Worm (Caenorhabditis elegans) whole organism, L3 larva: ENCODE results near the gene ZK105.13.

Experiments
- R02D3.7 ChIP-seq: fragments of 150-350 bp; optimal IDR thresholded peaks from 2 replicates; lab custom pipeline; 2014; ENCODE audit warnings: missing biosample characterization, missing genetic modification characterization
- ceh-16 ChIP-seq: sonication (generic microtip); optimal IDR thresholded peaks from 2 replicates; lab custom pipeline; 2017; ENCODE audit warnings: missing biosample characterization, missing genetic modification characterization
- ceh-82 ChIP-seq: fragments of 150-350 bp; optimal IDR thresholded peaks from 2 replicates; lab custom pipeline; 2014; ENCODE audit warnings: missing biosample characterization, missing genetic modification characterization
- daf-12 ChIP-seq: fragments of 150-350 bp; optimal IDR thresholded peaks from 2 replicates; lab custom pipeline; 2014; ENCODE audit warnings: missing biosample characterization, missing genetic modification reagents, missing genetic modification characterization
- egl-27 ChIP-seq: sonication (generic microtip); optimal IDR thresholded peaks from 4 replicates; lab custom pipeline; 2017; ENCODE audit warnings: missing biosample characterization, missing genetic modification reagents, missing genetic modification characterization
- egl-5 ChIP-seq: fragments of 150-350 bp; optimal IDR thresholded peaks from 2 replicates; lab custom pipeline; 2017; ENCODE audit warnings: missing biosample characterization, missing genetic modification reagents, missing genetic modification characterization, inconsistent platforms
- elt-1 ChIP-seq: fragments of 150-350 bp; optimal IDR thresholded peaks from 2 replicates; lab custom pipeline; 2014; ENCODE audit warnings: missing biosample characterization, missing genetic modification characterization
- elt-2 ChIP-seq: sonication (generic microtip); optimal IDR thresholded peaks from 2 replicates; lab custom pipeline; 2016; ENCODE audit warnings: missing genetic modification reagents, mild to moderate bottlenecking, missing genetic modification characterization, missing compliant biosample characterization
- fkh-10 ChIP-seq: sonication (generic microtip); optimal IDR thresholded peaks from 2 replicates; lab custom pipeline; 2017; ENCODE audit warnings: missing biosample characterization, missing genetic modification reagents, missing genetic modification characterization
- hmg-11 ChIP-seq: sonication (generic microtip); optimal IDR thresholded peaks from 2 replicates; lab custom pipeline; 2016; ENCODE audit warnings: missing genetic modification characterization, missing compliant biosample characterization
- jun-1 ChIP-seq: fragments of 150-350 bp; optimal IDR thresholded peaks from 2 replicates; lab custom pipeline; 2014; ENCODE audit warnings: missing biosample characterization, missing genetic modification reagents, missing genetic modification characterization
- lin-15B ChIP-seq: fragments of 150-350 bp; optimal IDR thresholded peaks from 2 replicates; lab custom pipeline; 2014; ENCODE audit warnings: missing biosample characterization, missing genetic modification characterization
- lin-39 ChIP-seq: fragments of 150-350 bp; optimal IDR thresholded peaks from 2 replicates; lab custom pipeline; 2018; ENCODE audit warnings: missing biosample characterization, missing genetic modification reagents, missing genetic modification characterization
- lsy-12 ChIP-seq: sonication (generic microtip); optimal IDR thresholded peaks from 2 replicates; lab custom pipeline; 2016; ENCODE audit warnings: mild to moderate bottlenecking, missing genetic modification characterization, missing compliant biosample characterization
- mdl-1 ChIP-seq: fragments of 150-350 bp; optimal IDR thresholded peaks from 2 replicates; lab custom pipeline; 2014; ENCODE audit warnings: missing biosample characterization, missing genetic modification characterization
- nfya-1 ChIP-seq: sonication (generic microtip); optimal IDR thresholded peaks from 2 replicates; lab custom pipeline; 2017; ENCODE audit warnings: missing genetic modification characterization, mild to moderate bottlenecking, missing compliant biosample characterization, antibody characterized with exemption, moderate library complexity; ENCODE audit not compliant: insufficient read depth
- nhr-23 ChIP-seq: fragments of 150-350 bp; optimal IDR thresholded peaks from 2 replicates; lab custom pipeline; 2014; ENCODE audit warnings: missing biosample characterization, missing genetic modification reagents, missing genetic modification characterization
- nhr-28 ChIP-seq: fragments of 150-350 bp; optimal IDR thresholded peaks from 2 replicates; lab custom pipeline; 2014; ENCODE audit warnings: missing biosample characterization, missing genetic modification characterization
- nhr-43 ChIP-seq: sonication (generic microtip); optimal IDR thresholded peaks from 2 replicates; lab custom pipeline; 2016; ENCODE audit warnings: mild to moderate bottlenecking, missing genetic modification characterization, missing compliant biosample characterization; ENCODE audit not compliant: poor library complexity, severe bottlenecking
- nhr-67 ChIP-seq: fragments of 150-350 bp; optimal IDR thresholded peaks from 2 replicates; lab custom pipeline; 2014; ENCODE audit warnings: missing biosample characterization, missing genetic modification characterization
- nhr-76 ChIP-seq: fragments of 150-350 bp; sonication (generic microtip); optimal IDR thresholded peaks from 5 replicates; lab custom pipeline; 2014; ENCODE audit warnings: missing biosample characterization, missing genetic modification characterization
- pha-4 ChIP-seq: fragments of 150-350 bp; optimal IDR thresholded peaks from 2 replicates; lab custom pipeline; 2014; ENCODE audit warnings: missing biosample characterization, missing genetic modification reagents, missing genetic modification characterization
- pqm-1 ChIP-seq: fragments of 150-350 bp; optimal IDR thresholded peaks from 2 replicates; lab custom pipeline; 2017; ENCODE audit warnings: missing biosample characterization, missing genetic modification characterization, inconsistent platforms
- sea-2 ChIP-seq: fragments of 150-350 bp; sonication (generic microtip); optimal IDR thresholded peaks from 4 replicates; lab custom pipeline; 2014; ENCODE audit warnings: missing biosample characterization, missing genetic modification reagents, missing genetic modification characterization
- skn-1 ChIP-seq: fragments of 150-350 bp; optimal IDR thresholded peaks from 2 replicates; lab custom pipeline; 2014; ENCODE audit warnings: missing biosample characterization, missing genetic modification characterization
- snpc-4 ChIP-seq: fragments of 150-350 bp; optimal IDR thresholded peaks from 2 replicates; lab custom pipeline; 2014; ENCODE audit warnings: missing biosample characterization, missing genetic modification characterization
- tbx-2 ChIP-seq: sonication (generic microtip); optimal IDR thresholded peaks from 2 replicates; lab custom pipeline; 2016; ENCODE audit warnings: mild to moderate bottlenecking, missing genetic modification characterization, missing compliant biosample characterization
- unc-62 ChIP-seq: fragments of 150-350 bp; sonication (generic microtip); optimal IDR thresholded peaks from 4 replicates; lab custom pipeline; 2014; ENCODE audit warnings: missing biosample characterization, missing genetic modification reagents, missing genetic modification characterization
- zag-1 ChIP-seq: fragments of 150-350 bp; optimal IDR thresholded peaks from 2 replicates; lab custom pipeline; 2014; ENCODE audit warnings: missing biosample characterization, missing genetic modification characterization
- ztf-4 ChIP-seq: fragments of 150-350 bp; optimal IDR thresholded peaks from 2 replicates; lab custom pipeline; 2014; ENCODE audit warnings: missing biosample characterization, missing genetic modification characterization

ZK105.13 gene

DNA sequence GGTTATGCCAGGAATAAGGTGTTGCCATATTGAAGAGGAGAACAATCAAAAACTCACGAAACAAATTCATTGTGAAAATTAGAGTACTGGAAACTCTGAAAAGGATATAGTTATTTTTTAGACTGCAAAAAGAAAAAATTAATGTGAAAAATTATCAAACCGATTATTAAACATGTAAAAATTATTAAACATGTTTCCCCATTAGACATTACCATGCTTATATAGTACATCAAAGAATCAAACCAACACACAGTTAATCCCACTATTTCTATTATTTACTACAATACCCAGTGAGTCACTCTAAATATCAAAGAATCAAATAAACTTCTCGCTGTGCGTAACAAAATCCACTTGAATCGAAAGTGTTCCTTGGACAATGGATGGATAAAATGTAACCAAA lies at the start of gene ZK105.13:
Gene ZK105.13, minus strand, starts transcription at position 101 of the 400 bp plus-strand sequence.
- TF ChIP-seq lin-15B: no peak
- TF ChIP-seq skn-1 (tag; lab: Kevin White, UChicago): no peak
- no peak for TF ChIP-seq lsy-12
- no peak for TF ChIP-seq nfya-1
- TF ChIP-seq ceh-82 (tag; lab: Kevin White, UChicago): no peak
- no peak for TF ChIP-seq R02D3.7 (tag; lab: Kevin White, UChicago)
- TF ChIP-seq nhr-28 (tag; lab: Kevin White, UChicago): no peak
- no peak for TF ChIP-seq ceh-16 (tag; lab: Kevin White, UChicago)
- TF ChIP-seq elt-1 (tag; lab: Kevin White, UChicago): no peak
- TF ChIP-seq nhr-76 (tag; lab: Kevin White, UChicago): no peak
- TF ChIP-seq, all 47 proteins: peak for 0

DNA sequence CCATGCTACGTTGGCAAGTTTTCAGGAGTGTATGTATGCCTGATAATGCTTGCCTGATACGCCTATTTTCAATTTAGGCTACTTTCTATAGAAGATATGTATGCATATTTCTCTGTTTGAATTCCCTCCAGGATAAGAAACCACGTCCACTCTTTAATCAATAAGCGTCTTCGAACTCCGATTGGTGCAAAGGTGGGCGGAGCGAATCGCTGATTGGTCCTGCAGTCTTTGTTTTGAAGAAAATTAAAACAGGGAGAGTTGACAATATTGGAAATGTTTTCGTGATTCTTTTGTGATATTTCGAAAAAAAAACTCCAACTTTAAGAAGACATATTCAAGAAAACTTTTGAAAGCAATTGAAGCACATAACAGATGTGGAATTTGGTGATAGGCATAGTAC lies 48.9 kb upstream of the ZK105.13 start:
- TF ChIP-seq egl-27 (tag; lab: Kevin White, UChicago) (no peak), nfya-1 (peak; percentile 83)

DNA sequence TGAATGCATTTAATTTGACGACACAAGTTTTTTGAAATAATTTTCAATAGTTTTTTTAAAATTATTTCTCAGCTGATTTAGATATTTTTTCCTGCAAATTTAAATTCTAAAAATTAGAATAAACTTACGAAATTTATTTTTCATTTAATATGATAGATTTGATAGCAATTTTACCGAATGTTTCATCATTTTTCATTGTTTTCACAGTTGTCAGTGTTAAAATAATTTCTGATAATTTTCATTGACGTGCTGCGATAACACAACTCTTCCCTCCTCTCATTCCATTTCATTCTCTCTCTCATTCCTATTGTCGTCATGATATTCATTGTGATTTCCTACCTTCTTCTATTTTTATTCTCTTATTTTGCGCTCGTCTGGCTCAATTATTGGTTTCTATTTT lies 47.2 kb upstream of the ZK105.13 start, which contains the start of gene hint-3:
Gene hint-3, plus strand, starts transcription at position 301 of the 400 bp plus-strand sequence.
- TF ChIP-seq elt-2 (tag; lab: Kevin White, UChicago) (peak; percentile 36), unc-62 (no peak)

DNA sequence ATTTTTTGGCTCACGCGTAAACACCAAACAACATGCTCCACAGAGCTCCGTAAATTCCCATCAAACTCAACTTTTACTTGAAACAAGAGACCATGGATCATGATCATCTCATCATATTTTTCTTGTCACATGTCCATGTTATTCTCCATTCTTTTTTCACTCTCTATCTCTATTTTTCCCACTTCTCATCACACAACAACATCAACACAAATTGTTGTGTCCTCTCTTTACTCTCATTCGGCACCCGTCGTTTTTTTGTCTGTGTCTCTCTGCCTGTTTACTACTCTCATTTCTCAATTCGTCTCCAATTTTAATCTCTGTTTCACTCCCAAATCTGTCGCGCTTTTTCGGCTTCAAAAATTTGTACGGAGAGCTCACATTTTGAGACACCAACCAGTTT lies 46.3 kb upstream of the ZK105.13 start:
- TF ChIP-seq pha-4 (tag; lab: Kevin White, UChicago) (peak; percentile 61), snpc-4 (tag; lab: Kevin White, UChicago) (peak; percentile 46), nfya-1 (peak; percentile 57), nhr-43 (tag; lab: Kevin White, UChicago) (no peak), fkh-10 (GFP tag; lab: Kevin White, UChicago) (peak; percentile 38), unc-62 (peak; percentile 67), elt-1 (tag; lab: Kevin White, UChicago) (peak; percentile 30), hmg-11 (tag; lab: Kevin White, UChicago) (peak; percentile 42), egl-5 (tag; lab: Kevin White, UChicago) (peak; percentile 79), nhr-76 (tag; lab: Kevin White, UChicago) (no peak), R02D3.7 (tag; lab: Kevin White, UChicago) (no peak), lin-39 (tag; lab: Kevin White, UChicago) (peak; percentile 46), zag-1 (tag; lab: Kevin White, UChicago) (no peak), ztf-4 (tag; lab: Kevin White, UChicago) (no peak), lin-15B (peak; percentile 23), tbx-2 (tag; lab: Kevin White, UChicago) (no peak), nhr-23 (tag; lab: Kevin White, UChicago) (peak; percentile 31), mdl-1 (tag; lab: Kevin White, UChicago) (peak; percentile 73)

DNA sequence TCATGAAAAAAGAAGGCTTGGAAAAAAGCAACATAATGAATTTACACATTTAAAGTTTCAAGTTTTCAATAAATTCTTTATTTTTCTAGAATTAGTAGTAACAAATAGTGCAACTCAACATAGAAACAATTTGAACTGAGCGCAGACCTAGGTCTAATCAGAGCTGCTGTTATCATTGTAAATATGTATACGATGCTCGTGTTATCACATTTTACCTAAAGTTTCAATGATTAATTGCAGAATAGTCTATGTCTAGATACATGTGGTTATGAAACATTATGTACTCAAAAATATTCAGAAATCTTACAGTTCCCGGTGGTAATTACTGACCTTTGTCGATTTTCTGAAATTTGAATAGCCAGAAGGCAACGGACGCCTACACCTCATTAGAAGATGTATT lies 43.0 kb upstream of the ZK105.13 start:
- TF ChIP-seq lin-39 (tag; lab: Kevin White, UChicago) (no peak), pqm-1 (tag; lab: Kevin White, UChicago) (peak; percentile 31), elt-2 (tag; lab: Kevin White, UChicago) (peak; percentile 43), mdl-1 (tag; lab: Kevin White, UChicago) (no peak)

DNA sequence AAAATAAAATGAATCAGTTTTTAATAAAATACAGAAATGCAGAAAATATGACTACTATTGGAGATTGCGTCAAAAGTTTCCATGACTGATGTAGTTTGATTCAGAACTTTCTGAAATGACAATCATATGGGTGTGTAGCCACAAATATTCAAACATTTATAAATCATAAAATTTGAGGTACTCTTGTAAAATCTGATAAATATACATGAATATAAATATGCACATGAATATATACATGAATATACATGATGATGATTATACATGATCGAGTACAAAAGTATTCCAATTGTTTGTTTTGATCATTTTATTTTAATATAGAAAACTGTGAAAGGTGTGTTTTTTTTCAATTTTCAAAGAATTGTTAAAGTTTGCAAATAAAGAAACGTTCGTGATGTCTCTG lies 41.6 kb upstream of the ZK105.13 start, which contains the start of gene T05B11.4:
Gene T05B11.4, minus strand, starts transcription at position 101 of the 400 bp plus-strand sequence.
- TF ChIP-seq daf-12 (tag; lab: Kevin White, UChicago) (no peak), egl-27 (tag; lab: Kevin White, UChicago) (no peak), nhr-23 (tag; lab: Kevin White, UChicago) (no peak), jun-1 (tag; lab: Kevin White, UChicago) (no peak), nhr-76 (tag; lab: Kevin White, UChicago) (no peak), mdl-1 (tag; lab: Kevin White, UChicago) (no peak), unc-62 (no peak), ceh-16 (tag; lab: Kevin White, UChicago) (no peak), lin-15B (no peak), ztf-4 (tag; lab: Kevin White, UChicago) (no peak), zag-1 (tag; lab: Kevin White, UChicago) (no peak), nhr-67 (tag; lab: Kevin White, UChicago) (no peak), R02D3.7 (tag; lab: Kevin White, UChicago) (no peak), snpc-4 (tag; lab: Kevin White, UChicago) (no peak), sea-2 (GFP tag; lab: Kevin White, UChicago) (no peak), fkh-10 (GFP tag; lab: Kevin White, UChicago) (no peak)
